Fruit fly (Drosophila melanogaster): ENCODE measurements around the gene CG14356.

The CG14356 gene

DNA sequence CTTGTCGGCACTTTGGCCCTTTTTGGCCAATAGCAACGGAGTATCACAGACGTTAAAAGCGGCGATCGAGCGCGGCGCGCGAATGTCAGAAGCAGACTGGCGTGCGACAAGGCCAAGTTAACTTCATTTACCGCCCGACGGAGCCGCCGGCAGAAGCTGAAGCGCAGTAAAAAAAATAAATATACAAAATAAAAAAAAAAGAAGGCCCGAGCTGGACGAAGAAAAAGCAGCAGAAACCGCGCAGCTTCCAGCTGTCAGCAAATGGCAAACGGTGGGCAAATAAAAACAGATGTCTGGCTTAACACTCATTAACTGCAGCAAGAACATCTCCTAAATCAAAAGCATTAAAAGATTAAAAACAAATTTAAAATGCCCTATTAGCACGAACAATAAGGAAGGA lies at the start of gene CG14356:
Gene CG14356, minus strand, starts transcription at position 101 of the 400 bp plus-strand sequence.
- no peak for TF ChIP-seq rgr (GFP tag; optimal IDR thresholded peaks at IDR 0.05)
- TF ChIP-seq N (GFP tag; optimal IDR thresholded peaks at IDR 0.05) = no peak
- no peak for TF ChIP-seq Sp1 (GFP tag; optimal IDR thresholded peaks at IDR 0.05)
- no peak for TF ChIP-seq psq (GFP tag; optimal IDR thresholded peaks at IDR 0.05)
- no peak for TF ChIP-seq Rel (GFP tag; optimal IDR thresholded peaks at IDR 0.05)
- no peak for TF ChIP-seq Rel (tag; optimal IDR thresholded peaks at IDR 0.05)
- no peak for TF ChIP-seq dmrt93B (GFP tag; optimal IDR thresholded peaks at IDR 0.05)
- TF ChIP-seq pan (optimal IDR thresholded peaks at IDR 0.05) = no peak
- no peak for TF ChIP-seq Myc (optimal IDR thresholded peaks at IDR 0.05)
- no peak for TF ChIP-seq HLH106 (tag; optimal IDR thresholded peaks at IDR 0.05)
- no peak for TF ChIP-seq lola (GFP tag; optimal IDR thresholded peaks at IDR 0.05)
- TF ChIP-seq CG32264 (GFP tag; optimal IDR thresholded peaks at IDR 0.05) = no peak
- no peak for TF ChIP-seq CG9705 (GFP tag; optimal IDR thresholded peaks at IDR 0.05)
- no peak for TF ChIP-seq woc (GFP tag; optimal IDR thresholded peaks at IDR 0.05)
- no peak for TF ChIP-seq Vsx2 (GFP tag; optimal IDR thresholded peaks at IDR 0.05; ENCODE audit: partially characterized antibody)
- no peak for TF ChIP-seq sv (GFP tag; optimal IDR thresholded peaks at IDR 0.05)
- TF ChIP-seq Dif (GFP tag; optimal IDR thresholded peaks at IDR 0.05; ENCODE audit: partially characterized antibody) = no peak

DNA sequence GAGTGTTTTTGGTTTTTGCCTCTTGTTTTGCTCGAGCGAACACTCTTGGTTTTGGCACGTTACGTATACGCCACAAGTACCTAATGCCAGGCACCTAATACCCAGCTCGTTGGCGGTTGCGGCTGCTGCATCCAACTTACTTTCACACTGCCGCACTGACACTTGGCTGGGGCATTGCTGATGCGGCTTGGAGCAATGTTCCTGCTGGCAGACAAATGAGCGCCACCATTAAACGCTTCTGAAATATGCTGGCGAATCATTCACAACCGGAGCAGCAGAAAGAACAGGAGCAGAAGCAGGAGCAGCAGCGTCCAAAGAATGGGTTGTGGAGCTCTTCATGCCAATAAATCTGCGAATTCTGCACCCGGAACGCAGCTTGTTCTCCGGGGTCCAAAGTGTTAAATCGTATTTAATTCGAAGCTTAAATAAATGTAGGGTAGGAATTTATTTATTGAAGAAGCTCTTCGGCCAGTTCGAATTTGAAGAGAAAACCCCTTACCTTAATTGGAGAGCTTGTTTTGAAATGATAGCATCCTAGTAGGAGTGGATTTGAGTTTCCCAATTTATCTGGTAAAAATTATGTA lies 30.4 kb upstream of the CG14356 start, which contains the start of gene CG3199:
Gene CG3199, plus strand, starts transcription at position 534 of the 584 bp plus-strand sequence.
- no peak for TF ChIP-seq OdsH (GFP tag; optimal IDR thresholded peaks at IDR 0.05)
- TF ChIP-seq ey (GFP tag; optimal IDR thresholded peaks at IDR 0.05) = no peak
- no peak for TF ChIP-seq usp (GFP tag; optimal IDR thresholded peaks at IDR 0.05)
- TF ChIP-seq Vsx2 (GFP tag; optimal IDR thresholded peaks at IDR 0.05; ENCODE audit: partially characterized antibody) = no peak

DNA sequence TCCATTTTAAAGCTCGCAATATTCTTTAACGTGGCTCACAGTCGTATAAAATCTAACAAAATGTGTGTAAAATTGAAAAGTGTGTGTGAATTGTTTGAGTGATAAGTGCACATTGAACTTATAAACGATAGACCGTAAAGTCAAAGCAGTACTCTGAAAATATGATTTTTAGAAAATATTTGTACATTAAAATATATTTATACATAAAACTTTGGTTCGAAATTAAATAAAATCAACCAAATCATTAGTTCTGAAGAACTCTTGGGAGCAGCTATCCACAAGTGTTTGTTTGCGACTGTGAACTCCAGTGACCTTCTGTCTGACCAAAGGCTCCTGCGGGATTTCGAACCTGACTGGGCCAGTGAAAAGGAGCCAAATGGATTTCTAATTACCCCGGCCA lies 28.3 kb upstream of the CG14356 start, which contains the start of gene CG31327:
Gene CG31327, minus strand, starts transcription at position 101 of the 400 bp plus-strand sequence.
- TF ChIP-seq GATAd (GFP tag; optimal IDR thresholded peaks at IDR 0.05) (no peak), Rel (GFP tag; optimal IDR thresholded peaks at IDR 0.05) (no peak), Rel (tag; optimal IDR thresholded peaks at IDR 0.05) (no peak), woc (GFP tag; optimal IDR thresholded peaks at IDR 0.05) (no peak)

DNA sequence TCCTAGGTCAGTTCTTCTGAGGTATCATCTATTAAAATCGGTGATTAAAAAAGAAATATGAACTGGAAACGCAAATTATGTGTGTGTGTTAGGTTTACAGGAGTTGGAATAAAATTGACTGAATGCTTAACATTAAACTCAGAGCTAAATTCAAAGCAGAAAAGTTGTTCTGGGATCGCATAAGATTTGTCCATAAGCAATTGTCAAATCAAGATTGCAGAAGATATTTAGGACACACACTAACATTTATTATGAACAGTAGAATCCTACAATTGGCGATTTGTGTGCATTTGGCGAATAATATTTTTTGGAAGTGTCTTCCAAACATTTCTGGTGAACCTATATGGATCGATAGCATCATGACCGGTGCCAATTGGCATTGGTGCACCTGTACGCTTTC lies 25.5 kb upstream of the CG14356 start, which contains the start of gene CG31533:
Gene CG31533, minus strand, starts transcription at position 101 of the 400 bp plus-strand sequence.
- TF ChIP-seq CG32264 (GFP tag; optimal IDR thresholded peaks at IDR 0.05) (no peak), sv (GFP tag; optimal IDR thresholded peaks at IDR 0.05) (no peak), Mio (GFP tag; optimal IDR thresholded peaks at IDR 0.05) (no peak), lola (GFP tag; optimal IDR thresholded peaks at IDR 0.05) (no peak), Dif (GFP tag; optimal IDR thresholded peaks at IDR 0.05; ENCODE audit: partially characterized antibody) (no peak), sage (GFP tag; optimal IDR thresholded peaks at IDR 0.05) (no peak), OdsH (GFP tag; optimal IDR thresholded peaks at IDR 0.05) (no peak), Sp1 (GFP tag; optimal IDR thresholded peaks at IDR 0.05) (no peak), HLH106 (tag; optimal IDR thresholded peaks at IDR 0.05) (no peak), GATAd (GFP tag; optimal IDR thresholded peaks at IDR 0.05) (no peak), Jra (GFP tag; optimal IDR thresholded peaks at IDR 0.05) (no peak), CG9705 (GFP tag; optimal IDR thresholded peaks at IDR 0.05) (no peak), brk (GFP tag; optimal IDR thresholded peaks at IDR 0.05) (no peak), pan (optimal IDR thresholded peaks at IDR 0.05) (no peak), N (GFP tag; optimal IDR thresholded peaks at IDR 0.05) (no peak), ey (GFP tag; optimal IDR thresholded peaks at IDR 0.05) (no peak), rgr (GFP tag; optimal IDR thresholded peaks at IDR 0.05) (no peak)

DNA sequence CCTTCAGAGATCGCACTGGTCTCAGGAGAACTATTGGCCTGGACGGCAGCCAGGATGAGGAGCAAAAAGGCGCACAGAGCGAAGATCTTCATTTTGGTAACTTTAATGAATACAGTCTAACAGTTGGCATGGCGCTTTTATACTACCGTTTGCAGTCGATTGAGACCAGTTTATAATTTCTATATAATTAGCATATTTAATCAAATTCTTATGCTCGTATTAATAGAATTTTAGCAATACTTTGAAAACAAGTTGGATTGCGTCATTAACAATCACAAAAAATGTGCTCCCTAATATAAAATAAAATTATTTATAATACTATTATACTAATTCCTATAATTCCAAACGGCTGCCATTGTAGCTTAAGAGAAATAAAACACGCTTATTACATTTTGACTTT lies 22.5 kb upstream of the CG14356 start, which contains the start of gene CG44215:
Gene CG44215, minus strand, starts transcription at position 101 of the 400 bp plus-strand sequence.
- TF ChIP-seq pan (optimal IDR thresholded peaks at IDR 0.05) = no peak

DNA sequence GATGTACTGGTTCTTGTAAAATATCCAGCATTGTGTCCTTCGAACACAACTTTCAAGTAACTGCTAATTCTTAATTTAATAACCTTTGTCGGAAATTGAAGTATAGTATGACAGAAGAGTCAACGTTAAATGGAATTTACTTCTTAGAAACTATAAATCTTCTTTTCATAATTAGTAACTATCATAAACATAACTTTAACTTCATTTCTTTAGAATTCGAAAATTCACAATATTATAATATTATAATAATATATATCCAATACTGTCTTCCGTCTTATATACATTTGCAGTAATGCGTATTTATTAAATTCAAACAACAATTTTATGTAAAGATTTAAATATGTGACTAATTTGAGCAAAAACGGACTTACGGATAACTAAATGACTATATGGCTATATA lies 21.9 kb upstream of the CG14356 start, which contains the start of gene Recs1:
Gene Recs1, minus strand, starts transcription at position 101 of the 400 bp plus-strand sequence.
- TF ChIP-seq GATAd (GFP tag; optimal IDR thresholded peaks at IDR 0.05) = no peak
- no peak for TF ChIP-seq dsf (GFP tag; optimal IDR thresholded peaks at IDR 0.05; ENCODE audit: borderline replicate concordance)
- no peak for TF ChIP-seq Rel (GFP tag; optimal IDR thresholded peaks at IDR 0.05)
- TF ChIP-seq Rel (tag; optimal IDR thresholded peaks at IDR 0.05) = no peak
- TF ChIP-seq Mio (GFP tag; optimal IDR thresholded peaks at IDR 0.05) = no peak

DNA sequence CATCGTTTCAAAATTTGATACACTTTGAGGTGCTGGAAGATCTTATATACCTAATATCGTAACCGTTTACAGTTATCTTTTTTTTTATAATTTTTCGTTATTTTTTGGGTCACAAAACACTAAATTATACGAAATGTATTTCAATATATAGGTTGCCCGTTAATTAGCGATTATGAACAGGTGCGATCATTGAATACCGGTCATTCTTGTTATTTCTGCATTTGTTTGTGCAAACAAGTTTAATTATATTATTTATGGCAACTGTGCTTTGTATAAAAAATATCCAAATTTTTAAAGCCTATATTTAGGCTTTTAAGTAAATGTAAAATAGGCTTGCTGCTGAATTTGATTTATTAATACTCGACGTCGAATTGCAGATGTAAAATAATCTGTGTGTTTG lies 20.7 kb upstream of the CG14356 start, which contains the start of gene CG42500:
Gene CG42500, minus strand, starts transcription at position 101 of the 400 bp plus-strand sequence.
- TF ChIP-seq Myc (optimal IDR thresholded peaks at IDR 0.05) (no peak), CG9705 (GFP tag; optimal IDR thresholded peaks at IDR 0.05) (no peak), jim (GFP tag; optimal IDR thresholded peaks at IDR 0.05) (no peak), GATAd (GFP tag; optimal IDR thresholded peaks at IDR 0.05) (no peak)
